Worm (Caenorhabditis elegans) whole organism, L1 larva: ENCODE results near the gene nspc-20.

ENCODE experiments used
- nhr-11 ChIP-seq: fragments of 150-350 bp; optimal IDR thresholded peaks from 2 replicates; lab custom pipeline; 2014; ENCODE audit warnings: missing biosample characterization, missing genetic modification characterization
- rnt-1 ChIP-seq: sonication (generic microtip); optimal IDR thresholded peaks from 2 replicates; lab custom pipeline; 2016; ENCODE audit warnings: mild to moderate bottlenecking, missing genetic modification characterization, moderate library complexity, missing compliant biosample characterization

DNA sequence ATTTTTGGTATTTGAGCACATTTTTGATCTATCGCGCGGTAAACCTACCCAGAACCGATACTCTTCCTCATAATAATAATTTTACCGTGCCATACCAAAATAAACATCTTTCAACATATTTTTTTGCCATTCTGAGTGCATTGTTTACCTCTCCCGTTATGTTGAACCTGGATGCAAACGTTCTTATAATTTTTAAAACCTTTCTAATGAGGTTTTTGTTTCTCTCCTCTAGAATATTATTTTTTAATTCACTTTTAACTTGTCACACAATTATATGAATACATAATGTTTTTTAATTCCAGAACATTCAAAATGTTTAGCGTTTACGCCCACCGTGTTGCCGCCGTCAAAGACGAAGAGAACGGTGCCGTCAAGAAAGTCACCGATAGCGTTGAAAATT is 15.5 kb upstream of the nspc-20 start, which contains the start of gene enri-2:
- no peak for TF ChIP-seq nhr-11 (tag; lab: Kevin White, UChicago)
- TF ChIP-seq rnt-1 (tag; lab: Kevin White, UChicago) = no peak
